Worm (Caenorhabditis elegans): Measurements from ENCODE around the gene ras-1.

DNA sequence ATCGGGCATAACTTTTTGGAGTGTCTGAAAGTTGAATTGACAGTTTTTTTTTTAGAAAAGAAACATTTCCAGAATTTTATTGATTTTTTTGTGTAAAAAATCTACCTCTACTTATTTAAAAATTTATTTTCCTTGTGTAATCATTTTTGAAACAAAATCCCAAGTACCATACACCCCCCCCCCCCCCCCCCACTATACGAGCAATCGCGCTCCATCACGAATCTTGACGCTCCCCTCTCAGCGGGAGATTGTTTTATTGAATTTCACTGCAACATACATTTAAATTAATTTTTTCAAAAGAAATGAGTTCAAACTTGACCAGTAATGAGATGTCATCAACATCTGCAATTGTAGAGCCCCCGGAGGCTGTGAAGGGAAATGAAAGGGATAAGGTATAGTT is 12.4 kb downstream of the ras-1 start, which contains the start of gene sop-2:
- TF ChIP-seq nhr-12 (tag; optimal IDR thresholded peaks at IDR 0.05), result no peak
- no peak for TF ChIP-seq mab-5 (tag; optimal IDR thresholded peaks at IDR 0.05)
- no peak for TF ChIP-seq ceh-83 (GFP tag; optimal IDR thresholded peaks at IDR 0.05)
- no peak for TF ChIP-seq nhr-28 (tag; optimal IDR thresholded peaks at IDR 0.05)
- TF ChIP-seq lin-32 (GFP tag; optimal IDR thresholded peaks at IDR 0.05), result no peak
- no peak for TF ChIP-seq ceh-39 (tag; optimal IDR thresholded peaks at IDR 0.05)
- no peak for TF ChIP-seq unc-120 (tag; optimal IDR thresholded peaks at IDR 0.05; ENCODE audit: poor library complexity, severe bottlenecking)
- TF ChIP-seq elt-3 (tag; optimal IDR thresholded peaks at IDR 0.05), result no peak
- TF ChIP-seq nhr-2 (tag; optimal IDR thresholded peaks at IDR 0.05), result no peak
- TF ChIP-seq snpc-4 (tag; optimal IDR thresholded peaks at IDR 0.05), result no peak
- no peak for TF ChIP-seq lin-13 (tag; optimal IDR thresholded peaks at IDR 0.05)
- TF ChIP-seq unc-62 (GFP tag; optimal IDR thresholded peaks at IDR 0.05), result no peak
- TF ChIP-seq ces-1 (GFP tag; optimal IDR thresholded peaks at IDR 0.05), result no peak
